Worm (Caenorhabditis elegans) whole organism, L3 larva: Measurements from ENCODE around the gene F23B2.7.
"Not testable (repeated sequence)": the region's sequence is repeated elsewhere in the genome, so short reads cannot be mapped to it uniquely, and the experiment has no call there.

Source experiments
- ZK546.5 ChIP-seq: sonication (generic microtip); optimal IDR thresholded peaks from 2 replicates; lab custom pipeline; 2017; ENCODE audit warnings: missing biosample characterization, missing genetic modification characterization
- aly-2 ChIP-seq: fragments of 150-350 bp; optimal IDR thresholded peaks from 2 replicates; lab custom pipeline; 2014; ENCODE audit warnings: missing biosample characterization, missing genetic modification characterization
- ceh-82 ChIP-seq: fragments of 150-350 bp; optimal IDR thresholded peaks from 2 replicates; lab custom pipeline; 2014; ENCODE audit warnings: missing biosample characterization, missing genetic modification characterization
- egl-27 ChIP-seq: sonication (generic microtip); optimal IDR thresholded peaks from 4 replicates; lab custom pipeline; 2017; ENCODE audit warnings: missing biosample characterization, missing genetic modification reagents, missing genetic modification characterization
- egl-5 ChIP-seq: fragments of 150-350 bp; optimal IDR thresholded peaks from 2 replicates; lab custom pipeline; 2017; ENCODE audit warnings: missing biosample characterization, missing genetic modification reagents, missing genetic modification characterization, inconsistent platforms
- elt-2 ChIP-seq: sonication (generic microtip); optimal IDR thresholded peaks from 2 replicates; lab custom pipeline; 2016; ENCODE audit warnings: missing genetic modification reagents, mild to moderate bottlenecking, missing genetic modification characterization, missing compliant biosample characterization
- elt-3 ChIP-seq, 3 experiments: fragments of 150-350 bp in 1 of 3; sonication (generic microtip) in 2 of 3; optimal IDR thresholded peaks; 2 replicates in 2 of 3; 4 replicates in 1 of 3; lab custom pipeline; 2014 to 2017; ENCODE audit warnings: missing biosample characterization in 3 of 3, missing genetic modification characterization in 3 of 3
- eor-1 ChIP-seq, 2 experiments: fragments of 150-350 bp; optimal IDR thresholded peaks; 2 replicates each; lab custom pipeline; 2014 to 2018; ENCODE audit warnings: missing biosample characterization in 2 of 2, missing genetic modification characterization in 2 of 2
- fkh-10 ChIP-seq: sonication (generic microtip); optimal IDR thresholded peaks from 2 replicates; lab custom pipeline; 2017; ENCODE audit warnings: missing biosample characterization, missing genetic modification reagents, missing genetic modification characterization
- fos-1 ChIP-seq: fragments of 150-350 bp; optimal IDR thresholded peaks from 2 replicates; lab custom pipeline; 2014; ENCODE audit warnings: missing biosample characterization, missing genetic modification characterization
- jun-1 ChIP-seq: fragments of 150-350 bp; optimal IDR thresholded peaks from 2 replicates; lab custom pipeline; 2014; ENCODE audit warnings: missing biosample characterization, missing genetic modification reagents, missing genetic modification characterization
- lin-15B ChIP-seq: fragments of 150-350 bp; optimal IDR thresholded peaks from 2 replicates; lab custom pipeline; 2014; ENCODE audit warnings: missing biosample characterization, missing genetic modification characterization
- lin-39 ChIP-seq: fragments of 150-350 bp; optimal IDR thresholded peaks from 2 replicates; lab custom pipeline; 2018; ENCODE audit warnings: missing biosample characterization, missing genetic modification reagents, missing genetic modification characterization
- lsy-12 ChIP-seq: sonication (generic microtip); optimal IDR thresholded peaks from 2 replicates; lab custom pipeline; 2016; ENCODE audit warnings: mild to moderate bottlenecking, missing genetic modification characterization, missing compliant biosample characterization
- mml-1 ChIP-seq: fragments of 150-350 bp; sonication (generic microtip); optimal IDR thresholded peaks from 3 replicates; lab custom pipeline; 2014; ENCODE audit warnings: missing biosample characterization, missing genetic modification characterization
- nhr-11 ChIP-seq: fragments of 150-350 bp; optimal IDR thresholded peaks from 2 replicates; lab custom pipeline; 2014; ENCODE audit warnings: missing biosample characterization, missing genetic modification characterization
- nhr-23 ChIP-seq: fragments of 150-350 bp; optimal IDR thresholded peaks from 2 replicates; lab custom pipeline; 2014; ENCODE audit warnings: missing biosample characterization, missing genetic modification reagents, missing genetic modification characterization
- nhr-237 ChIP-seq: fragments of 150-350 bp; optimal IDR thresholded peaks from 2 replicates; lab custom pipeline; 2014; ENCODE audit warnings: missing biosample characterization, missing genetic modification characterization
- nhr-25 ChIP-seq: sonication (generic microtip); optimal IDR thresholded peaks from 2 replicates; lab custom pipeline; 2017; ENCODE audit warnings: missing biosample characterization, missing genetic modification characterization
- nhr-28 ChIP-seq: fragments of 150-350 bp; optimal IDR thresholded peaks from 2 replicates; lab custom pipeline; 2014; ENCODE audit warnings: missing biosample characterization, missing genetic modification characterization
- nhr-43 ChIP-seq: sonication (generic microtip); optimal IDR thresholded peaks from 2 replicates; lab custom pipeline; 2016; ENCODE audit warnings: mild to moderate bottlenecking, missing genetic modification characterization, missing compliant biosample characterization; ENCODE audit not compliant: poor library complexity, severe bottlenecking
- nhr-77 ChIP-seq: fragments of 150-350 bp; optimal IDR thresholded peaks from 2 replicates; lab custom pipeline; 2014; ENCODE audit warnings: missing biosample characterization, missing genetic modification characterization
- pha-4 ChIP-seq: fragments of 150-350 bp; optimal IDR thresholded peaks from 2 replicates; lab custom pipeline; 2014; ENCODE audit warnings: missing biosample characterization, missing genetic modification reagents, missing genetic modification characterization
- pqm-1 ChIP-seq: fragments of 150-350 bp; optimal IDR thresholded peaks from 2 replicates; lab custom pipeline; 2017; ENCODE audit warnings: missing biosample characterization, missing genetic modification characterization, inconsistent platforms
- skn-1 ChIP-seq: fragments of 150-350 bp; optimal IDR thresholded peaks from 2 replicates; lab custom pipeline; 2014; ENCODE audit warnings: missing biosample characterization, missing genetic modification characterization
- snpc-4 ChIP-seq: fragments of 150-350 bp; optimal IDR thresholded peaks from 2 replicates; lab custom pipeline; 2014; ENCODE audit warnings: missing biosample characterization, missing genetic modification characterization
- ztf-11 ChIP-seq: fragments of 150-350 bp; optimal IDR thresholded peaks from 2 replicates; lab custom pipeline; 2014; ENCODE audit warnings: missing biosample characterization, missing genetic modification characterization

The F23B2.7 gene

ce11 chrIV:9165681-9166080 lies 15.4 kb downstream of the F23B2.7 start, which contains the start of gene C07C7.3:
TSS of gene C07C7.3 (plus strand) at chrIV:9166051.
- peak; percentile 26 for TF ChIP-seq pqm-1 (tag; lab: Kevin White, UChicago)
- TF ChIP-seq snpc-4 (tag; lab: Kevin White, UChicago) = no peak
- no peak for TF ChIP-seq nhr-77 (tag; lab: Kevin White, UChicago)
- peak; percentile 85 for TF ChIP-seq elt-2 (tag; lab: Kevin White, UChicago)
- TF ChIP-seq skn-1 = peak; percentile 55

- TF ChIP-seq ceh-82 (tag; lab: Kevin White, UChicago) (no peak), skn-1 (no peak), fkh-10 (peak; percentile 33), nhr-237 (tag; lab: Kevin White, UChicago) (no peak), nhr-11 (tag; lab: Kevin White, UChicago) (no peak), fos-1 (tag; lab: Kevin White, UChicago) (no peak)
- TF ChIP-seq, all 47 proteins: peak for 1
These were observed 19.5 kb downstream of the F23B2.7 start for ce11 chrIV:9169764-9170163.

- TF ChIP-seq egl-27 (tag; lab: Kevin White, UChicago) = no peak
- no peak for TF ChIP-seq snpc-4 (tag; lab: Kevin White, UChicago)
- no peak for TF ChIP-seq nhr-77 (tag; lab: Kevin White, UChicago)
- TF ChIP-seq elt-2 (tag; lab: Kevin White, UChicago) = no peak
- no peak for TF ChIP-seq nhr-28 (tag; lab: Kevin White, UChicago)
- TF ChIP-seq lin-15B = no peak
- TF ChIP-seq mml-1 (tag; lab: Kevin White, UChicago) = no peak
- TF ChIP-seq aly-2 = no peak
These were observed 34.3 kb downstream of the F23B2.7 start, which contains the start of gene C07C7.1 for ce11 chrIV:9184547-9184946. TSS of gene C07C7.1 (plus strand) at chrIV:9184847.

ce11 chrIV:9191183-9191582 lies 40.9 kb downstream of the F23B2.7 start:
- TF ChIP-seq elt-2 (tag; lab: Kevin White, UChicago) (no peak), nhr-28 (tag; lab: Kevin White, UChicago) (no peak), elt-3 (tag; optimal IDR thresholded peaks at IDR 0.05; lab: Kevin White, UChicago) (no peak), nhr-23 (tag; lab: Kevin White, UChicago) (peak; percentile 50), nhr-25 (tag; lab: Kevin White, UChicago) (peak; percentile 39), nhr-43 (tag; lab: Kevin White, UChicago) (peak; percentile 59), lin-39 (tag; lab: Kevin White, UChicago) (peak; percentile 80), lin-15B (peak; percentile 30), egl-5 (tag; lab: Kevin White, UChicago) (peak; percentile 41), pha-4 (peak; percentile 78), jun-1 (tag; lab: Kevin White, UChicago) (peak; percentile 53)

- no peak for TF ChIP-seq eor-1 (tag; optimal IDR thresholded peaks at IDR 0.05; lab: Kevin White, UChicago)
- TF ChIP-seq fos-1 (tag; lab: Kevin White, UChicago) = no peak
- TF ChIP-seq ZK546.5 (tag; lab: Kevin White, UChicago) = no peak
- TF ChIP-seq nhr-43 (tag; lab: Kevin White, UChicago) = no peak
These were observed 42.2 kb downstream of the F23B2.7 start, which contains the start of gene C46C2.5 for ce11 chrIV:9192522-9192921. TSS of gene C46C2.5 (minus strand) at chrIV:9192622.

ce11 chrIV:9194524-9194923 lies 44.2 kb downstream of the F23B2.7 start, which contains the start of gene C46C2.7:
TSS of gene C46C2.7 (plus strand) at chrIV:9194824.
- TF ChIP-seq ztf-11, elt-2, lin-39 (tag; lab: Kevin White, UChicago): not testable (repeated sequence)
- TF ChIP-seq, all 47 proteins: peak for 0; not testable (repeated sequence) for 47

- TF ChIP-seq nhr-25 (tag; lab: Kevin White, UChicago) (peak; percentile 43), lsy-12 (tag; lab: Kevin White, UChicago) (peak; percentile 34)
These were observed 45.9 kb downstream of the F23B2.7 start for ce11 chrIV:9196023-9196636.
